Fruit fly (Drosophila melanogaster) whole organism, pupa: ENCODE results near the gene CG43062.

Experiments
- CG10348 ChIP-seq: fragments of 200-800 bp; sonication (Bioruptor generic); IDR thresholded peaks from 2 replicates; pipeline ENCODE4 v1.3.6; 2022; ENCODE audit warnings: missing biosample characterization, missing genetic modification characterization
- CG14655 ChIP-seq: fragments of 200-800 bp; sonication (Bioruptor generic); optimal IDR thresholded peaks from 3 replicates; lab custom pipeline; 2017; ENCODE audit warnings: mild to moderate bottlenecking, missing biosample characterization, missing genetic modification reagents, missing genetic modification characterization
- fd96Ca ChIP-seq: fragments of 200-800 bp; sonication (Bioruptor generic); IDR thresholded peaks from 3 replicates; pipeline ENCODE4 v1.3.6; 2022; ENCODE audit warnings: missing biosample characterization, missing genetic modification characterization

dm6 chr3R:11772181-11772827 is 22.2 kb downstream of the CG43062 start:
- TF ChIP-seq fd96Ca (no peak), CG10348 (GFP tag; lab: Robert Waterston, UW) (no peak), CG14655 (GFP tag; lab: Kevin White, UChicago) (no peak)
